Worm (Caenorhabditis elegans) whole organism, late embryonic: Measurements from ENCODE around the gene exos-9.

ENCODE experiments used
- K02D7.2 ChIP-seq: sonication (generic microtip); optimal IDR thresholded peaks from 2 replicates; lab custom pipeline; 2017; ENCODE audit warnings: mild to moderate bottlenecking, missing genetic modification characterization, missing compliant biosample characterization
- Y22D7AL.16 ChIP-seq: sonication (generic microtip); optimal IDR thresholded peaks from 2 replicates; lab custom pipeline; 2016; ENCODE audit warnings: missing genetic modification characterization, missing compliant biosample characterization
- ama-1 ChIP-seq: fragments of 150-350 bp; optimal IDR thresholded peaks from 2 replicates; lab custom pipeline; 2014
- ceh-34 ChIP-seq: sonication (generic microtip); optimal IDR thresholded peaks from 2 replicates; lab custom pipeline; 2016; ENCODE audit warnings: mild to moderate bottlenecking, missing genetic modification characterization, missing compliant biosample characterization
- dve-1 ChIP-seq: sonication (generic microtip); optimal IDR thresholded peaks from 2 replicates; lab custom pipeline; 2017; ENCODE audit warnings: antibody characterized with exemption, mild to moderate bottlenecking, missing genetic modification characterization, missing compliant biosample characterization
- elt-2 ChIP-seq: sonication (generic microtip); optimal IDR thresholded peaks from 2 replicates; lab custom pipeline; 2016; ENCODE audit warnings: missing genetic modification reagents, missing genetic modification characterization, missing compliant biosample characterization
- elt-4 ChIP-seq: sonication (generic microtip); optimal IDR thresholded peaks from 2 replicates; lab custom pipeline; 2016; ENCODE audit warnings: missing genetic modification characterization, missing compliant biosample characterization
- nfya-1 ChIP-seq: sonication (generic microtip); optimal IDR thresholded peaks from 2 replicates; lab custom pipeline; 2017; ENCODE audit warnings: missing genetic modification characterization, mild to moderate bottlenecking, missing compliant biosample characterization, antibody characterized with exemption, moderate library complexity
- nhr-11 ChIP-seq: fragments of 150-350 bp; optimal IDR thresholded peaks from 2 replicates; lab custom pipeline; 2014; ENCODE audit warnings: missing biosample characterization, missing genetic modification characterization
- pqm-1 ChIP-seq: sonication (generic microtip); optimal IDR thresholded peaks from 2 replicates; lab custom pipeline; 2016; ENCODE audit warnings: missing genetic modification characterization, missing compliant biosample characterization

DNA sequence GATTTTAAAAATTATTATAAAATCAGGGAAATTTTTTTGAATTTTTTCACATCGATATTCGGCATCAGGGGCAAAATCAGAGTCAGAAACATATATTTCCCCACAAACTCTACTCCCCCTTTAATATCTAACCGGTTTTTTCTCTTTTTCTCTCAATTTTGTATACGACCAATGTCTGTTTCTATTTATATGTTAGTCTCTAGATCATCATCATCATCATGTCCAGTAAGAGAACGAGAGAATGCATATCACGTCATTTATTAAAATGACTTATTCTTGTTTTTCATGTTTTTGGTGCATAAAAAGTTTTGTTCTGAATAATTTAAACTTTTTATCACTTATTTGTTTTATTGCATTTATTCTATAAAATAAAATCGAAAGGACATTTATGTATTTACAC lies 45.3 kb downstream of the exos-9 start:
- TF ChIP-seq pqm-1: no peak
- no peak for TF ChIP-seq K02D7.2 (tag; lab: Kevin White, UChicago)
- no peak for TF ChIP-seq ama-1
- TF ChIP-seq nfya-1 (tag; lab: Kevin White, UChicago): no peak
- TF ChIP-seq dve-1 (tag; lab: Kevin White, UChicago): no peak
- TF ChIP-seq ceh-34: no peak
- no peak for TF ChIP-seq elt-2
- TF ChIP-seq nhr-11 (tag; lab: Kevin White, UChicago): no peak
- no peak for TF ChIP-seq elt-4
- TF ChIP-seq Y22D7AL.16: no peak
